Worm (Caenorhabditis elegans) whole organism, L4/young adult: Measurements from ENCODE around the gene F26C11.4.

Source experiments
- W03F9.2 ChIP-seq: fragments of 150-350 bp; optimal IDR thresholded peaks from 2 replicates; lab custom pipeline; 2014; ENCODE audit warnings: missing biosample characterization, missing genetic modification characterization
- him-1 ChIP-seq: sonication (generic microtip); optimal IDR thresholded peaks from 2 replicates; lab custom pipeline; 2016; ENCODE audit warnings: missing genotype, missing genetic modification reagents, missing genetic modification characterization, missing compliant biosample characterization

DNA sequence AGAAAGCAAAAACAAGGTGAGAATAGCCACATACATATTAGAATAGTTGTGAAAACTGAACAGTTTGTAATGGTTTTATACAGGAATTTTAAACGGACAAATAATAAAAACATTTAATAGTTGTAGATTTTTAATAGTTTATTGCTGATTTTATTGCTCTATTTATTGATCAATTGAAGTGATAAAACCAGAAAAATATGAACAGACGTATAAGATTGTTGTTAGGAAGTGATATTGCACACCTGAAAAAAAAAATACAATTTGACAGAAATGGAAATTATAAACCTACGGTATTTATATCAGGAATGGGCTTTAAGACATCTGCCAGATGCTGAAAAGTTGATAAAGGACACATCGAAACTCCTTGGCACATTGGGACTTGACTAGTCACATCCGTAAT lies 1.8 kb upstream of the F26C11.4 start, which contains the start of gene C05C10.8:
- TF ChIP-seq him-1 (tag; lab: Kevin White, UChicago) (no peak), W03F9.2 (no peak)
